Fruit fly (Drosophila melanogaster) whole organism, wandering third instar larva: Measurements from ENCODE around the gene CG43318.

Experiments used
- Abd-B ChIP-seq: fragments of >200 bp; optimal IDR thresholded peaks from 2 replicates; lab custom pipeline; 2017; ENCODE audit warnings: missing biosample characterization, missing genetic modification characterization
- CG32264 ChIP-seq: fragments of 200-800 bp; sonication (Bioruptor generic); optimal IDR thresholded peaks from 2 replicates; lab custom pipeline; 2016; ENCODE audit warnings: missing biosample characterization, missing genetic modification characterization
- CG9705 ChIP-seq: fragments of 200-800 bp; sonication (Bioruptor generic); optimal IDR thresholded peaks from 2 replicates; lab custom pipeline; 2018; ENCODE audit warnings: missing biosample characterization, mild to moderate bottlenecking, missing genetic modification characterization
- CrebA ChIP-seq: fragments of 200-800 bp; sonication (Bioruptor generic); optimal IDR thresholded peaks from 2 replicates; lab custom pipeline; 2016; ENCODE audit warnings: missing biosample characterization, mild to moderate bottlenecking, missing genetic modification characterization, borderline replicate concordance
- Dif ChIP-seq: fragments of 200-275, 200-300 bp; sonication (Bioruptor generic); optimal IDR thresholded peaks from 2 replicates; lab custom pipeline; 2018; ENCODE audit warnings: missing biosample characterization, missing genetic modification characterization; ENCODE audit not compliant: partially characterized antibody
- GATAd ChIP-seq: sonication (Bioruptor generic); optimal IDR thresholded peaks from 2 replicates; lab custom pipeline; 2016; ENCODE audit warnings: missing biosample characterization, missing genetic modification characterization
- HLH106 ChIP-seq: fragments of 200-800 bp; optimal IDR thresholded peaks from 3 replicates; lab custom pipeline; 2019; ENCODE audit warnings: missing biosample characterization, mild to moderate bottlenecking, missing genetic modification characterization, moderate library complexity
- Hnf4 ChIP-seq: fragments of 200-800 bp; sonication (Bioruptor generic); optimal IDR thresholded peaks from 2 replicates; lab custom pipeline; 2016; ENCODE audit warnings: missing biosample characterization, mild to moderate bottlenecking, missing genetic modification characterization
- Hr78 ChIP-seq: fragments of >200 bp; optimal IDR thresholded peaks from 2 replicates; lab custom pipeline; 2017; ENCODE audit warnings: missing biosample characterization, missing genetic modification characterization
- Hr83 ChIP-seq: fragments of 200-300 bp; sonication (Bioruptor generic); optimal IDR thresholded peaks from 2 replicates; lab custom pipeline; 2016; ENCODE audit warnings: missing biosample characterization, mild to moderate bottlenecking, missing genetic modification characterization, moderate library complexity; ENCODE audit not compliant: poor library complexity, severe bottlenecking
- Jra ChIP-seq: sonication (Bioruptor generic); optimal IDR thresholded peaks from 2 replicates; lab custom pipeline; 2016; ENCODE audit warnings: missing biosample characterization, missing genetic modification characterization
- Mio ChIP-seq: sonication (Bioruptor generic); optimal IDR thresholded peaks from 2 replicates; lab custom pipeline; 2016; ENCODE audit warnings: missing biosample characterization, missing genetic modification characterization
- Myc ChIP-seq: fragments of >200 bp; optimal IDR thresholded peaks from 2 replicates; lab custom pipeline; 2017
- N ChIP-seq: fragments of >200 bp; optimal IDR thresholded peaks from 2 replicates; lab custom pipeline; 2018; ENCODE audit warnings: missing biosample characterization, missing external identifiers, missing genetic modification characterization
- OdsH ChIP-seq: fragments of 200-800 bp; sonication (Bioruptor generic); optimal IDR thresholded peaks from 2 replicates; lab custom pipeline; 2016; ENCODE audit warnings: missing biosample characterization, mild to moderate bottlenecking, missing genetic modification characterization
- Rel ChIP-seq, 2 experiments: fragments of 200-800 bp; sonication (Bioruptor generic) in 1 of 2; optimal IDR thresholded peaks; 2 replicates in 1 of 2; 3 replicates in 1 of 2; lab custom pipeline; 2016 to 2019; ENCODE audit warnings: mild to moderate bottlenecking in 2 of 2, missing biosample characterization in 2 of 2, missing genetic modification characterization in 2 of 2, moderate library complexity in 1 of 2
- Sp1 ChIP-seq: fragments of 200-800 bp; sonication (Bioruptor generic); optimal IDR thresholded peaks from 3 replicates; lab custom pipeline; 2019; ENCODE audit warnings: missing biosample characterization, mild to moderate bottlenecking, missing genetic modification characterization, moderate library complexity
- Vsx2 ChIP-seq: fragments of 200-300, 225-300 bp; sonication (Bioruptor generic); optimal IDR thresholded peaks from 2 replicates; lab custom pipeline; 2018; ENCODE audit warnings: missing biosample characterization, missing genetic modification characterization; ENCODE audit not compliant: partially characterized antibody
- br ChIP-seq: fragments of 200-800 bp; sonication (Bioruptor generic); optimal IDR thresholded peaks from 2 replicates; lab custom pipeline; 2016; ENCODE audit warnings: missing biosample characterization, missing genetic modification characterization
- brk ChIP-seq: fragments of 200-800 bp; sonication (Bioruptor generic); optimal IDR thresholded peaks from 2 replicates; lab custom pipeline; 2016; ENCODE audit warnings: missing biosample characterization, mild to moderate bottlenecking, missing genetic modification characterization
- dl ChIP-seq, 2 experiments: fragments of 175-275, 200-275 bp in 1 of 2; fragments of 200-275 bp in 1 of 2; sonication (Bioruptor generic); optimal IDR thresholded peaks; lab custom pipeline; 2018; ENCODE audit warnings: mild to moderate bottlenecking in 2 of 2, missing biosample characterization in 2 of 2, missing genetic modification characterization in 2 of 2, moderate library complexity in 2 of 2; ENCODE audit not compliant: partially characterized antibody in 2 of 2, insufficient read depth in 1 of 2
- dmrt93B ChIP-seq: fragments of 200-800 bp; sonication (Bioruptor generic); optimal IDR thresholded peaks from 2 replicates; lab custom pipeline; 2018; ENCODE audit warnings: missing biosample characterization, mild to moderate bottlenecking, missing genetic modification characterization
- dsf ChIP-seq: sonication (Bioruptor generic); optimal IDR thresholded peaks from 2 replicates; lab custom pipeline; 2016; ENCODE audit warnings: missing biosample characterization, missing genetic modification characterization, borderline replicate concordance
- ey ChIP-seq: fragments of 200-800 bp; sonication (Bioruptor generic); optimal IDR thresholded peaks from 2 replicates; lab custom pipeline; 2016; ENCODE audit warnings: missing biosample characterization, missing genetic modification characterization
- foxo ChIP-seq, 2 experiments: fragments of 200-800 bp; sonication (Bioruptor generic); optimal IDR thresholded peaks; 2 replicates in 1 of 2; 3 replicates in 1 of 2; lab custom pipeline; 2016 to 2017; ENCODE audit warnings: missing biosample characterization in 2 of 2, missing genetic modification characterization in 2 of 2
- fru ChIP-seq: fragments of 200-800 bp; sonication (Bioruptor generic); optimal IDR thresholded peaks from 3 replicates; lab custom pipeline; 2016; ENCODE audit warnings: missing biosample characterization, mild to moderate bottlenecking, missing genetic modification characterization
- h ChIP-seq: fragments of 200-800 bp; sonication (Bioruptor generic); optimal IDR thresholded peaks from 3 replicates; lab custom pipeline; 2016; ENCODE audit warnings: missing biosample characterization, mild to moderate bottlenecking, missing genetic modification characterization
- jim ChIP-seq: fragments of 175-275, 200-325 bp; sonication (Bioruptor generic); optimal IDR thresholded peaks from 2 replicates; lab custom pipeline; 2016; ENCODE audit warnings: missing biosample characterization, mild to moderate bottlenecking, missing genetic modification characterization
- lola ChIP-seq: fragments of >200 bp; optimal IDR thresholded peaks from 2 replicates; lab custom pipeline; 2017; ENCODE audit warnings: missing biosample characterization, missing genetic modification characterization
- pan ChIP-seq: fragments of >200 bp; optimal IDR thresholded peaks from 2 replicates; lab custom pipeline; 2017
- psq ChIP-seq: fragments of 200-800 bp; sonication (Bioruptor generic); optimal IDR thresholded peaks from 3 replicates; lab custom pipeline; 2017; ENCODE audit warnings: missing biosample characterization, mild to moderate bottlenecking, missing genetic modification characterization, moderate library complexity
- rgr ChIP-seq: fragments of 200-800 bp; sonication (Bioruptor generic); optimal IDR thresholded peaks from 3 replicates; lab custom pipeline; 2016; ENCODE audit warnings: missing biosample characterization, mild to moderate bottlenecking, missing genetic modification characterization
- sage ChIP-seq: fragments of 200-800 bp; sonication (Bioruptor generic); optimal IDR thresholded peaks from 2 replicates; lab custom pipeline; 2016; ENCODE audit warnings: missing biosample characterization, mild to moderate bottlenecking, missing genetic modification characterization
- sv ChIP-seq: fragments of 200-800 bp; sonication (Bioruptor generic); optimal IDR thresholded peaks from 3 replicates; lab custom pipeline; 2016; ENCODE audit warnings: missing biosample characterization, missing genetic modification characterization
- tai ChIP-seq: sonication (Bioruptor generic); optimal IDR thresholded peaks from 2 replicates; lab custom pipeline; 2016; ENCODE audit warnings: missing biosample characterization, missing genetic modification characterization
- usp ChIP-seq: fragments of >200 bp; optimal IDR thresholded peaks from 2 replicates; lab custom pipeline; 2017; ENCODE audit warnings: missing biosample characterization, missing genetic modification characterization
- woc ChIP-seq: sonication (Bioruptor generic); optimal IDR thresholded peaks from 2 replicates; lab custom pipeline; 2016; ENCODE audit warnings: missing biosample characterization, mild to moderate bottlenecking, missing genetic modification characterization

CG43318 gene

dm6 chr3R:15802006-15802405 lies 31.2 kb downstream of the CG43318 start, which contains the start of gene CG9593:
TSS of gene CG9593 (plus strand) at chr3R:15802275.
- TF ChIP-seq HLH106 (tag; lab: Kevin White, UChicago): no peak
- TF ChIP-seq Hr83: no peak
- no peak for TF ChIP-seq lola (GFP tag; lab: Kevin White, UChicago)
- TF ChIP-seq sv (GFP tag; lab: Kevin White, UChicago): no peak
- TF ChIP-seq N (GFP tag; lab: Kevin White, UChicago): no peak
- no peak for TF ChIP-seq usp
- TF ChIP-seq h: no peak
- no peak for TF ChIP-seq GATAd (GFP tag; lab: Kevin White, UChicago)
- no peak for TF ChIP-seq Abd-B (GFP tag; lab: Kevin White, UChicago)
- TF ChIP-seq pan: no peak
- no peak for TF ChIP-seq foxo (GFP tag; optimal IDR thresholded peaks at IDR 0.05; lab: Kevin White, UChicago)
- no peak for TF ChIP-seq CG32264
- no peak for TF ChIP-seq psq (GFP tag; lab: Kevin White, UChicago)
- TF ChIP-seq jim (GFP tag; lab: Kevin White, UChicago): no peak
- no peak for TF ChIP-seq Jra (GFP tag; lab: Kevin White, UChicago)
- TF ChIP-seq Sp1 (GFP tag; lab: Kevin White, UChicago): no peak
- TF ChIP-seq dl (GFP tag; optimal IDR thresholded peaks at IDR 0.05; lab: Kevin White, UChicago; ENCODE audit: insufficient read depth in 1 of 2, partially characterized antibody in 2 of 2): no peak
- no peak for TF ChIP-seq woc (GFP tag; lab: Kevin White, UChicago)
- TF ChIP-seq, all 38 proteins: peak for 0

- TF ChIP-seq brk (GFP tag; lab: Kevin White, UChicago) (peak; percentile 55), psq (GFP tag; lab: Kevin White, UChicago) (peak; percentile 28), br (GFP tag; lab: Kevin White, UChicago) (peak; percentile 46), Jra (GFP tag; lab: Kevin White, UChicago) (peak; percentile 65), ey (GFP tag; lab: Kevin White, UChicago) (peak; percentile 8), lola (GFP tag; lab: Kevin White, UChicago) (no peak), tai (GFP tag; lab: Kevin White, UChicago) (no peak), pan (no peak), Rel (GFP tag; optimal IDR thresholded peaks at IDR 0.05; lab: Kevin White, UChicago) (no peak), Rel (tag; optimal IDR thresholded peaks at IDR 0.05; lab: Kevin White, UChicago) (peak; percentile 38), N (GFP tag; lab: Kevin White, UChicago) (peak; percentile 88), Hr78 (GFP tag; lab: Kevin White, UChicago) (peak; percentile 41), CG32264 (peak; percentile 27), h (peak; percentile 60), Sp1 (GFP tag; lab: Kevin White, UChicago) (peak; percentile 42), jim (GFP tag; lab: Kevin White, UChicago) (peak; percentile 78), Hr83 (peak; percentile 92), Abd-B (GFP tag; lab: Kevin White, UChicago) (no peak), usp (no peak), rgr (GFP tag; lab: Kevin White, UChicago) (peak; percentile 58), Myc (lab: Kevin White, UChicago) (no peak), sage (GFP tag; lab: Kevin White, UChicago) (peak; percentile 39), fru (GFP tag; lab: Kevin White, UChicago) (peak; percentile 13), dsf (GFP tag; lab: Kevin White, UChicago) (no peak), Hnf4 (no peak), Vsx2 (GFP tag; lab: Kevin White, UChicago) (no peak), CrebA (no peak), foxo (GFP tag; optimal IDR thresholded peaks at IDR 0.05; lab: Kevin White, UChicago) (peak in 1 of 2 experiments; percentile 31), HLH106 (tag; lab: Kevin White, UChicago) (no peak), Dif (GFP tag; lab: Kevin White, UChicago) (no peak), OdsH (GFP tag; lab: Kevin White, UChicago) (peak; percentile 19)
Measured at dm6 chr3R:15794258-15794727, 38.9 kb downstream of the CG43318 start.

dm6 chr3R:15793372-15793802 lies 39.8 kb downstream of the CG43318 start, which contains the start of gene nsl1:
TSS of gene nsl1 (plus strand) at chr3R:15793782.
- TF ChIP-seq fru (GFP tag; lab: Kevin White, UChicago) (peak; percentile 52), br (GFP tag; lab: Kevin White, UChicago) (peak; percentile 24), tai (GFP tag; lab: Kevin White, UChicago) (no peak), GATAd (GFP tag; lab: Kevin White, UChicago) (no peak), sage (GFP tag; lab: Kevin White, UChicago) (no peak), Mio (no peak), CG9705 (GFP tag; lab: Kevin White, UChicago) (peak; percentile 15), pan (no peak), usp (no peak), HLH106 (tag; lab: Kevin White, UChicago) (peak; percentile 46), foxo (GFP tag; optimal IDR thresholded peaks at IDR 0.05; lab: Kevin White, UChicago) (peak in 1 of 2 experiments; percentile 64), dl (GFP tag; optimal IDR thresholded peaks at IDR 0.05; lab: Kevin White, UChicago; ENCODE audit: insufficient read depth in 1 of 2, partially characterized antibody in 2 of 2) (no peak), sv (GFP tag; lab: Kevin White, UChicago) (no peak), Abd-B (GFP tag; lab: Kevin White, UChicago) (no peak), Hnf4 (peak; percentile 73), woc (GFP tag; lab: Kevin White, UChicago) (no peak), N (GFP tag; lab: Kevin White, UChicago) (no peak), Hr83 (no peak), lola (GFP tag; lab: Kevin White, UChicago) (no peak), Vsx2 (GFP tag; lab: Kevin White, UChicago) (no peak), Myc (lab: Kevin White, UChicago) (peak; percentile 12), h (peak; percentile 66), dsf (GFP tag; lab: Kevin White, UChicago) (peak; percentile 24), Hr78 (GFP tag; lab: Kevin White, UChicago) (no peak), ey (GFP tag; lab: Kevin White, UChicago) (peak; percentile 21), Jra (GFP tag; lab: Kevin White, UChicago) (peak; percentile 45), brk (GFP tag; lab: Kevin White, UChicago) (peak; percentile 83), Dif (GFP tag; lab: Kevin White, UChicago) (peak; percentile 58), rgr (GFP tag; lab: Kevin White, UChicago) (peak; percentile 83), dmrt93B (GFP tag; lab: Kevin White, UChicago) (peak; percentile 5), psq (GFP tag; lab: Kevin White, UChicago) (peak; percentile 25), CrebA (no peak)
